Worm (Caenorhabditis elegans) whole organism, midembryonic: Measurements from ENCODE around the gene ttr-34.

Experiments used
- cog-1 ChIP-seq: sonication (generic microtip); optimal IDR thresholded peaks from 2 replicates; lab custom pipeline; 2016; ENCODE audit warnings: missing genetic modification characterization, missing compliant biosample characterization
- flt-1 ChIP-seq: fragments of 200-800 bp; sonication (Bioruptor generic); IDR thresholded peaks from 2 replicates; pipeline ENCODE4 v1.3.6; 2022; ENCODE audit warnings: missing genetic modification characterization, missing compliant biosample characterization
- tab-1 ChIP-seq: fragments of 200-800 bp; sonication (Bioruptor generic); IDR thresholded peaks from 2 replicates; pipeline ENCODE4 v1.3.6; 2022; ENCODE audit warnings: missing genetic modification characterization, missing compliant biosample characterization
- ztf-29 ChIP-seq: fragments of 200-800 bp; sonication (Bioruptor generic); IDR thresholded peaks from 2 replicates; pipeline ENCODE4 v1.3.6; 2022; ENCODE audit warnings: missing genetic modification reagents, missing genetic modification characterization, missing compliant biosample characterization

DNA sequence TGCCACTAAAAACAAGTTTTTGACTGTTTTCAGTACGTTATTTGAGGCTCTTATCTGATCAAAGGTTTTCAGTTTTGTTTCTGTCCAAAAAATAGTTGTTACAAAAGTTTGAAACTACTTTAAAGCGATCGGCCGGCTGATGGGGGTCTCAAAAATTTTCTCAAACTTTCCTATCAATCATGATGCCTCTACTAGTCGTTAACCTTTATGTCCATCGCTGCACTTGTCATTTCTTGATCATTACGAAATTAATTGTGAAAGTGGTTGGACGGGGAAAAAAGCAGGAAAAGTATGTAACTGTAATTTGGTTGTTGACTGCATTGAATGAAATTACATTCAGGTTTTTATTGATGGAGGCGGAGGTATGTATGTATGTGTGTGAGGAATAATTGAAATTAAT lies 20.3 kb downstream of the ttr-34 start:
- no peak for TF ChIP-seq flt-1 (GFP tag; lab: Robert Waterston, UW)
- no peak for TF ChIP-seq ztf-29 (GFP tag; lab: Robert Waterston, UW)
- TF ChIP-seq cog-1 (tag; lab: Kevin White, UChicago), result no peak
- TF ChIP-seq tab-1, result no peak
